Worm (Caenorhabditis elegans) whole organism, L1 larva: ENCODE results near the gene srv-27.
"Not testable (repeated sequence)": the region's sequence is repeated elsewhere in the genome, so short reads cannot be mapped to it uniquely, and the experiment has no call there.

ENCODE experiments used
- C04F5.9 ChIP-seq: sonication (generic microtip); optimal IDR thresholded peaks from 2 replicates; lab custom pipeline; 2016; ENCODE audit warnings: missing genetic modification characterization, missing compliant biosample characterization
- Y116A8C.19 ChIP-seq: sonication (generic microtip); optimal IDR thresholded peaks from 2 replicates; lab custom pipeline; 2016; ENCODE audit warnings: missing compliant biosample characterization, missing genetic modification characterization, borderline replicate concordance
- blmp-1 ChIP-seq: fragments of 150-350 bp; optimal IDR thresholded peaks from 2 replicates; lab custom pipeline; 2014; ENCODE audit warnings: missing biosample characterization, missing genetic modification characterization
- ceh-82 ChIP-seq, 3 experiments: fragments of 150-350 bp in 1 of 3; sonication (generic microtip) in 2 of 3; optimal IDR thresholded peaks; 2 replicates each; lab custom pipeline; 2014 to 2017; ENCODE audit warnings: missing biosample characterization in 3 of 3, missing genetic modification characterization in 3 of 3
- ceh-90 ChIP-seq: sonication (generic microtip); optimal IDR thresholded peaks from 2 replicates; lab custom pipeline; 2016; ENCODE audit warnings: missing genetic modification characterization, missing compliant biosample characterization
- dpl-1 ChIP-seq, 3 experiments: fragments of 150-350 bp in 2 of 3; sonication (generic microtip) in 1 of 3; optimal IDR thresholded peaks; 2 replicates each; lab custom pipeline; 2014 to 2017; ENCODE audit warnings: missing biosample characterization in 3 of 3, missing genetic modification characterization in 3 of 3, missing genetic modification reagents in 3 of 3
- ets-5 ChIP-seq: fragments of 200-800 bp; sonication (Bioruptor generic); IDR thresholded peaks from 2 replicates; pipeline ENCODE4 v1.3.6; 2022; ENCODE audit warnings: missing genetic modification characterization, missing compliant biosample characterization
- fkh-10 ChIP-seq: sonication (generic microtip); optimal IDR thresholded peaks from 2 replicates; lab custom pipeline; 2017; ENCODE audit warnings: missing biosample characterization, missing genetic modification reagents, missing genetic modification characterization
- fkh-4 ChIP-seq: sonication (generic microtip); optimal IDR thresholded peaks from 2 replicates; lab custom pipeline; 2016; ENCODE audit warnings: missing compliant biosample characterization, missing genetic modification characterization, borderline replicate concordance
- fkh-8 ChIP-seq: sonication (generic microtip); optimal IDR thresholded peaks from 2 replicates; lab custom pipeline; 2016; ENCODE audit warnings: mild to moderate bottlenecking, missing genetic modification characterization, missing compliant biosample characterization
- fos-1 ChIP-seq: fragments of 150-350 bp; optimal IDR thresholded peaks from 2 replicates; lab custom pipeline; 2014; ENCODE audit warnings: missing biosample characterization, missing genetic modification characterization
- grh-1 ChIP-seq: fragments of 200-800 bp; sonication (Bioruptor generic); IDR thresholded peaks from 2 replicates; pipeline ENCODE4 v1.3.6; 2022; ENCODE audit warnings: missing genetic modification reagents, missing genetic modification characterization, missing compliant biosample characterization
- hlh-17 ChIP-seq: fragments of 200-800 bp; sonication (Bioruptor generic); optimal IDR thresholded peaks from 2 replicates; lab custom pipeline; 2018; ENCODE audit warnings: missing genetic modification characterization, mild to moderate bottlenecking, missing compliant biosample characterization, moderate library complexity, borderline replicate concordance
- hlh-4 ChIP-seq: sonication (generic microtip); optimal IDR thresholded peaks from 2 replicates; lab custom pipeline; 2016; ENCODE audit warnings: mild to moderate bottlenecking, missing genetic modification characterization, missing compliant biosample characterization
- hpl-2 ChIP-seq: fragments of 150-350 bp; optimal IDR thresholded peaks from 2 replicates; lab custom pipeline; 2014; ENCODE audit warnings: missing biosample characterization, missing genetic modification reagents, missing genetic modification characterization
- isw-1 ChIP-seq: fragments of 200-800 bp; sonication (Bioruptor generic); IDR thresholded peaks from 2 replicates; pipeline ENCODE4 v1.3.6; 2022; ENCODE audit warnings: missing genetic modification characterization, missing compliant biosample characterization
- lin-13 ChIP-seq: fragments of 150-350 bp; optimal IDR thresholded peaks from 2 replicates; lab custom pipeline; 2014; ENCODE audit warnings: missing biosample characterization, missing genetic modification reagents, missing genetic modification characterization
- lin-14 ChIP-seq: fragments of 200-800 bp; sonication (Bioruptor generic); optimal IDR thresholded peaks from 2 replicates; lab custom pipeline; 2018; ENCODE audit warnings: mild to moderate bottlenecking, missing genetic modification characterization, moderate library complexity, missing compliant biosample characterization
- mep-1 ChIP-seq: fragments of 150-350 bp; optimal IDR thresholded peaks from 2 replicates; lab custom pipeline; 2014; ENCODE audit warnings: missing biosample characterization, missing genetic modification characterization
- nhr-12 ChIP-seq: sonication (generic microtip); optimal IDR thresholded peaks from 2 replicates; lab custom pipeline; 2017; ENCODE audit warnings: missing biosample characterization, missing genetic modification characterization
- nhr-19 ChIP-seq: fragments of 200-800 bp; sonication (Bioruptor generic); conservative IDR thresholded peaks from 2 replicates; pipeline ENCODE4 v1.3.6; 2022; ENCODE audit warnings: missing genetic modification characterization, missing compliant biosample characterization
- nhr-20 ChIP-seq: sonication (generic microtip); optimal IDR thresholded peaks from 2 replicates; lab custom pipeline; 2016; ENCODE audit warnings: mild to moderate bottlenecking, missing genetic modification characterization, missing compliant biosample characterization
- nhr-237 ChIP-seq: fragments of 150-350 bp; optimal IDR thresholded peaks from 2 replicates; lab custom pipeline; 2014; ENCODE audit warnings: missing biosample characterization, missing genetic modification characterization
- nhr-76 ChIP-seq: sonication (generic microtip); optimal IDR thresholded peaks from 2 replicates; lab custom pipeline; 2017; ENCODE audit warnings: missing biosample characterization, missing genetic modification characterization
- nhr-85 ChIP-seq: sonication (generic microtip); peaks from one replicate; lab custom pipeline; 2016; ENCODE audit warnings: missing genetic modification characterization, inconsistent platforms, missing compliant biosample characterization
- pag-3 ChIP-seq: sonication (generic microtip); optimal IDR thresholded peaks from 2 replicates; lab custom pipeline; 2017; ENCODE audit warnings: missing genetic modification characterization, mild to moderate bottlenecking, missing compliant biosample characterization, antibody characterized with exemption, borderline replicate concordance; ENCODE audit not compliant: insufficient read depth
- snpc-4 ChIP-seq: fragments of 150-350 bp; optimal IDR thresholded peaks from 2 replicates; lab custom pipeline; 2014; ENCODE audit warnings: missing biosample characterization, missing genetic modification characterization
- sox-4 ChIP-seq: sonication (generic microtip); optimal IDR thresholded peaks from 2 replicates; lab custom pipeline; 2016; ENCODE audit warnings: missing genetic modification characterization, missing compliant biosample characterization
- sup-37 ChIP-seq: fragments of 200-800 bp; sonication (Bioruptor generic); optimal IDR thresholded peaks from 2 replicates; lab custom pipeline; 2018; ENCODE audit warnings: mild to moderate bottlenecking, missing genetic modification characterization, missing compliant biosample characterization
- swsn-7 ChIP-seq: sonication (generic microtip); optimal IDR thresholded peaks from 2 replicates; lab custom pipeline; 2016; ENCODE audit warnings: missing genetic modification characterization, missing compliant biosample characterization
- unc-30 ChIP-seq: sonication (generic microtip); optimal IDR thresholded peaks from 2 replicates; lab custom pipeline; 2017; ENCODE audit warnings: missing biosample characterization, missing genetic modification characterization
- unc-62 ChIP-seq: fragments of 150-350 bp; optimal IDR thresholded peaks from 2 replicates; lab custom pipeline; 2014; ENCODE audit warnings: missing biosample characterization, missing genetic modification reagents, missing genetic modification characterization
- unc-86 ChIP-seq: sonication (generic microtip); optimal IDR thresholded peaks from 2 replicates; lab custom pipeline; 2016; ENCODE audit warnings: missing genetic modification characterization, missing compliant biosample characterization
- unc-98 ChIP-seq: fragments of 200-800 bp; sonication (Bioruptor generic); IDR thresholded peaks from 2 replicates; pipeline ENCODE4 v1.3.6; 2022; ENCODE audit warnings: missing genetic modification characterization, missing compliant biosample characterization
- ztf-11 ChIP-seq, 2 experiments: sonication (generic microtip); optimal IDR thresholded peaks; 2 replicates each; lab custom pipeline; 2016 to 2017; ENCODE audit warnings: missing genetic modification characterization in 2 of 2, missing biosample characterization in 1 of 2, missing compliant biosample characterization in 1 of 2
- ztf-4 ChIP-seq: fragments of 150-350 bp; optimal IDR thresholded peaks from 2 replicates; lab custom pipeline; 2014; ENCODE audit warnings: missing biosample characterization, missing genetic modification characterization

The srv-27 gene

DNA sequence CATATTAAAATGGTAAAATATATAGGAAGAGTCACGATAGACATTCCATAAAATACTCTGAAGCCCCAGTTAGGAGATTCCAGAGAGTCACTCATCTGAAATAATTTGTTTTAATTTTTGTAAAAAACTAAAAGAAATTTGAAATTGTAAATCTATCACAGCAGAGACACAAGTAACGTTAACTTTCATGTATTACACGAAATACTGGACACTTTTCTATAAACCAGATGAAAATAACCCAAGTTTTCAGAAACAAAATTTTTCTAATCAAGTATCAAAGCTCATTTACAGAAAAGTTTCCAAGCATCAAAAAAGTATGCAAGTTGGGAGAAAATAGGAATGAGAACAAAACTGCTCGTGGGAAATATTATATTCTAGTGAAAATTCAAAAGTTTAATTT lies at the start of gene srv-27:
srv-27 (minus strand) TSS at position 101 of the 400 bp plus-strand sequence.
- no peak for TF ChIP-seq swsn-7
- peak; percentile 16 for TF ChIP-seq fkh-8 (tag; lab: Kevin White, UChicago)
- TF ChIP-seq, all 84 proteins: peak for 1

DNA sequence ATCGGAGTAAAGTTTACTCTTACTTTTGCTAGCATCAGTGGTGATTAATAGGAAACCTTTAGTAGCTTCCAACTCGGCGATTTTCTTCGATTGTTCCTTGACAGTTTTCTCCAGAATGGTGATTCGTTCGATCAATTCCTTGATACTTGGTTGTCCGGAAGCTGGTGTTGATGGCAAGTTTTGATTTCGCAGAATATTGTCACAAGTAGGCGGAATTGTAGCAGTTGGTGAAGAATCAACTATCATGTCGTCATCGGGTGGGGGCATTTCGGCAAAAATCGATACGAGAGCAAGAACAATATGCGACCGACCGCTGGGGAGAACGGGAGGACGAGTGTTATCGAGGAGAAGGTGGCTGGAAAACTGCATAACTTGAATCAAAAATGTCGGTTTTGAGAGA lies 49.1 kb upstream of the srv-27 start, which contains the start of gene Y73B6BL.289:
Y73B6BL.289 (plus strand) TSS at position 301 of the 400 bp plus-strand sequence.
- not testable (repeated sequence) for TF ChIP-seq hpl-2 (GFP tag; lab: Kevin White, UChicago); C04F5.9 (tag; lab: Kevin White, UChicago); fos-1 (tag; lab: Kevin White, UChicago)

DNA sequence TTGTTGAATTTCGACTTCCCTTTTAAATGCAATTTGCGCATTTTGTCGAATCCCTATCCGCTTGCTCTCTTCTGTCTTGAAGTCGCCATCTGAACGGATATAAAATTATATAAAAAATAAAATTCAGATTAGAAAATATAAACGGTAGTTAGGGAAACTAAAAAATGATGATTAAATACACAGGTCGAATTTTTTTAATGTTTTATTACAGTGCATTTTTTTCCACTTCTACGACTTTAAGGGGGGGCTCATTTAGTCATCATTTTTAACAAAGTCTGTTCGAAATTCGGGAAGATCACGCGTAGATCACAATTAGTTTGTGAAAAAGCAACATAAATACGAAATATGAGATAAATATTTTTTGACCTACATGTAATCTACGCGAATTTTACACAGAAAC lies 44.7 kb upstream of the srv-27 start, which contains the start of gene Y73B6BL.14:
Y73B6BL.14 (minus strand) TSS at position 101 of the 400 bp plus-strand sequence.
- TF ChIP-seq ceh-82 (tag; optimal IDR thresholded peaks at IDR 0.05; lab: Kevin White, UChicago) (no peak), sup-37 (GFP tag; lab: Kevin White, UChicago) (no peak), lin-14 (GFP tag; lab: Kevin White, UChicago) (peak; percentile 3)

DNA sequence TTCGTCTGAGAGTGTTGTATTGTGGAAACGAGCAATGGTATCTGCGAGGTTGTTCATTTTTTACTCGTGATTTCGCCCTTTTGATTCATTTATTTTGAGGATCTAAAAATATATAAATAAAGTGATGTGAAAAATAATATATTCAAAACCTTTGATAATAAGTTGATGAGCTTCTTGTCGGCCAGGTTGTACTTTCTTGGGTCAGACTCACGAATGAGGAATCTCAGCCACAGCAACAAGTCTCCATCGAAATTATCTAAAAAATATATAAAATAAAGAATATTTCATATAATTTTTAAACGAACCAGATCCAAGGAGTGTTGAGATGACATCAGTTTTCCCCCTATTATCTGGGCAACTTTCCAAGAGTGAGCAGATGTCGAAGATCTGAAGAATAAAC lies 44.3 kb upstream of the srv-27 start, which contains the start of gene Y73B6BL.288:
Y73B6BL.288 (minus strand) TSS at position 101 of the 400 bp plus-strand sequence.
- no peak for TF ChIP-seq nhr-76 (tag; lab: Kevin White, UChicago)
- TF ChIP-seq nhr-20 (tag; lab: Kevin White, UChicago): no peak
- TF ChIP-seq unc-62 (GFP tag; lab: Kevin White, UChicago): no peak
- TF ChIP-seq sox-4 (tag; lab: Kevin White, UChicago): no peak
- TF ChIP-seq hlh-17 (GFP tag; lab: Kevin White, UChicago): no peak
- no peak for TF ChIP-seq nhr-19
- no peak for TF ChIP-seq nhr-12 (tag; lab: Kevin White, UChicago)
- no peak for TF ChIP-seq ceh-90 (tag; lab: Kevin White, UChicago)
- no peak for TF ChIP-seq nhr-85 (tag; lab: Kevin White, UChicago)
- TF ChIP-seq fkh-4 (tag; lab: Kevin White, UChicago): no peak
- no peak for TF ChIP-seq ets-5 (GFP tag; lab: Robert Waterston, UW)
- no peak for TF ChIP-seq ztf-11 (tag; optimal IDR thresholded peaks at IDR 0.05; lab: Kevin White, UChicago)
- no peak for TF ChIP-seq mep-1 (tag; lab: Kevin White, UChicago)
- TF ChIP-seq dpl-1 (GFP tag; optimal IDR thresholded peaks at IDR 0.05; lab: Kevin White, UChicago): no peak
- no peak for TF ChIP-seq ztf-4
- TF ChIP-seq blmp-1: no peak

DNA sequence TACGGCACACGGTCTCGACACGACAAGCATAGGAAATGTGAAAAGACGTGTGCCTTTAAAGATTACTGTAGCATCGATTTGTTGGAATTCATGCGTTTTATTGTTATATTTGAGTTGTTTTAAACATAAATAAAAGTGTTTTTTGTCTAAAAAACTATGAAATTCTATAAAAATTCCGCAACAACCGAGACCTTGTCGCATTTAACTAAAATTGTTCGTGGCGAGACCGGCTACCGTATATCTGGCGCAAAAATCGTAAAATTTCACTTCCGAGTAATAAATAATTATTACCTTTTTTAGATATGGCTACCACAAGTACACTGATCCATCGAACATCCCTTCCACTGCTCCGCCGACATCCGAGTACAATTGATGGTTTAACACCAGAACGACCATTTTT lies 39.2 kb upstream of the srv-27 start, which contains the start of gene ipla-6:
ipla-6 (plus strand) TSS at position 301 of the 400 bp plus-strand sequence.
- TF ChIP-seq fkh-10 (GFP tag; lab: Kevin White, UChicago) (no peak), snpc-4 (tag; lab: Kevin White, UChicago) (no peak), hlh-4 (no peak), unc-86 (tag; lab: Kevin White, UChicago) (no peak), nhr-237 (no peak), ceh-90 (tag; lab: Kevin White, UChicago) (no peak), grh-1 (GFP tag; lab: Robert Waterston, UW) (no peak), nhr-20 (tag; lab: Kevin White, UChicago) (no peak), unc-30 (no peak), isw-1 (GFP tag; lab: Robert Waterston, UW) (no peak), Y116A8C.19 (no peak), pag-3 (tag; lab: Kevin White, UChicago) (no peak), unc-98 (GFP tag; lab: Robert Waterston, UW) (no peak), lin-13 (GFP tag; lab: Kevin White, UChicago) (no peak), unc-62 (GFP tag; lab: Kevin White, UChicago) (no peak), nhr-85 (tag; lab: Kevin White, UChicago) (no peak)
